Worm (Caenorhabditis elegans) whole organism, L4/young adult: Measurements from ENCODE around the gene gmeb-2.

Experiments
- W03F9.2 ChIP-seq: fragments of 150-350 bp; optimal IDR thresholded peaks from 2 replicates; lab custom pipeline; 2014; ENCODE audit warnings: missing biosample characterization, missing genetic modification characterization
- dao-5 ChIP-seq: sonication (generic microtip); optimal IDR thresholded peaks from 2 replicates; lab custom pipeline; 2016; ENCODE audit warnings: missing genotype, missing genetic modification characterization, moderate library complexity, missing compliant biosample characterization
- him-1 ChIP-seq: sonication (generic microtip); optimal IDR thresholded peaks from 2 replicates; lab custom pipeline; 2016; ENCODE audit warnings: missing genotype, missing genetic modification reagents, missing genetic modification characterization, missing compliant biosample characterization

- TF ChIP-seq dao-5 (tag; lab: Kevin White, UChicago) (no peak), him-1 (tag; lab: Kevin White, UChicago) (no peak), W03F9.2 (tag; lab: Kevin White, UChicago) (no peak)
Measured at ce11 chrX:15876936-15877335, 1.9 kb upstream of the gmeb-2 start.
